Worm (Caenorhabditis elegans) whole organism, mixed stage, embryonic: ENCODE data around the gene marg-1.
A peak's percentile ranks its signal among the peaks of the same experiment; 100 is the strongest.

Source experiments
- M03D4.4 ChIP-seq: sonication (generic microtip); optimal IDR thresholded peaks from 2 replicates; lab custom pipeline; 2017; ENCODE audit warnings: mild to moderate bottlenecking, missing genetic modification characterization, missing compliant biosample characterization
- bed-3 ChIP-seq: fragments of 200-800 bp; sonication (Bioruptor generic); optimal IDR thresholded peaks from 3 replicates; lab custom pipeline; 2018; ENCODE audit warnings: mild to moderate bottlenecking, missing genetic modification characterization, moderate library complexity, missing compliant biosample characterization
- ceh-39 ChIP-seq: fragments of 150-350 bp; optimal IDR thresholded peaks from 2 replicates; lab custom pipeline; 2014; ENCODE audit warnings: missing biosample characterization, missing genetic modification characterization
- ceh-83 ChIP-seq: fragments of 200-800 bp; sonication (Bioruptor generic); optimal IDR thresholded peaks from 2 replicates; lab custom pipeline; 2018; ENCODE audit warnings: mild to moderate bottlenecking, missing genetic modification characterization, missing compliant biosample characterization
- cnd-1 ChIP-seq: fragments of 200-800 bp; sonication (Bioruptor generic); optimal IDR thresholded peaks from 2 replicates; lab custom pipeline; 2018; ENCODE audit warnings: mild to moderate bottlenecking, missing genetic modification characterization, missing compliant biosample characterization
- drap-1 ChIP-seq: fragments of 200-800 bp; sonication (Bioruptor generic); optimal IDR thresholded peaks from 3 replicates; lab custom pipeline; 2018; ENCODE audit warnings: mild to moderate bottlenecking, missing genetic modification characterization, missing compliant biosample characterization
- elt-1 ChIP-seq: sonication (generic microtip); optimal IDR thresholded peaks from 2 replicates; lab custom pipeline; 2017; ENCODE audit warnings: missing genetic modification characterization, mild to moderate bottlenecking, missing compliant biosample characterization, antibody characterized with exemption, moderate library complexity, borderline replicate concordance; ENCODE audit not compliant: insufficient read depth
- elt-3 ChIP-seq: fragments of 150-350 bp; optimal IDR thresholded peaks from 2 replicates; lab custom pipeline; 2014; ENCODE audit warnings: missing biosample characterization, missing genetic modification characterization
- ham-2 ChIP-seq: fragments of 200-800 bp; sonication (Bioruptor generic); optimal IDR thresholded peaks from 2 replicates; lab custom pipeline; 2018; ENCODE audit warnings: mild to moderate bottlenecking, missing genetic modification characterization, missing compliant biosample characterization
- hlh-1 ChIP-seq: fragments of 150-350 bp; optimal IDR thresholded peaks from 2 replicates; lab custom pipeline; 2014; ENCODE audit warnings: missing biosample characterization, missing genetic modification reagents, missing genetic modification characterization
- lin-13 ChIP-seq: fragments of 150-350 bp; optimal IDR thresholded peaks from 2 replicates; lab custom pipeline; 2014; ENCODE audit warnings: missing biosample characterization, missing genetic modification characterization
- lin-32 ChIP-seq: fragments of 200-800 bp; sonication (Bioruptor generic); optimal IDR thresholded peaks from 2 replicates; lab custom pipeline; 2018; ENCODE audit warnings: mild to moderate bottlenecking, missing genetic modification characterization, missing compliant biosample characterization
- mab-5 ChIP-seq: fragments of 150-350 bp; optimal IDR thresholded peaks from 2 replicates; lab custom pipeline; 2014; ENCODE audit warnings: missing biosample characterization, missing genetic modification characterization
- mep-1 ChIP-seq: fragments of 150-350 bp; optimal IDR thresholded peaks from 2 replicates; lab custom pipeline; 2017; ENCODE audit warnings: missing biosample characterization, missing genetic modification reagents, missing genetic modification characterization, inconsistent platforms
- mls-2 ChIP-seq: sonication (generic microtip); optimal IDR thresholded peaks from 2 replicates; lab custom pipeline; 2016; ENCODE audit warnings: mild to moderate bottlenecking, missing genetic modification characterization, moderate library complexity, missing compliant biosample characterization
- nhr-12 ChIP-seq: fragments of 150-350 bp; optimal IDR thresholded peaks from 2 replicates; lab custom pipeline; 2014; ENCODE audit warnings: missing biosample characterization, missing genetic modification characterization
- nhr-2 ChIP-seq: fragments of 150-350 bp; optimal IDR thresholded peaks from 2 replicates; lab custom pipeline; 2014; ENCODE audit warnings: missing biosample characterization, missing genetic modification characterization
- nhr-237 ChIP-seq: fragments of 150-350 bp; optimal IDR thresholded peaks from 2 replicates; lab custom pipeline; 2014; ENCODE audit warnings: missing biosample characterization, missing genetic modification characterization
- nhr-28 ChIP-seq: fragments of 150-350 bp; optimal IDR thresholded peaks from 2 replicates; lab custom pipeline; 2014; ENCODE audit warnings: missing biosample characterization, missing genetic modification characterization
- nhr-76 ChIP-seq: sonication (generic microtip); optimal IDR thresholded peaks from 2 replicates; lab custom pipeline; 2017; ENCODE audit warnings: missing biosample characterization, missing genetic modification characterization
- pha-4 ChIP-seq: fragments of 150-350 bp; optimal IDR thresholded peaks from 2 replicates; lab custom pipeline; 2018; ENCODE audit warnings: missing biosample characterization, missing genetic modification reagents, missing genetic modification characterization
- sem-2 ChIP-seq: fragments of 200-800 bp; sonication (Bioruptor generic); optimal IDR thresholded peaks from 2 replicates; lab custom pipeline; 2018; ENCODE audit warnings: mild to moderate bottlenecking, missing genetic modification characterization, missing compliant biosample characterization
- snpc-4 ChIP-seq: fragments of 150-350 bp; optimal IDR thresholded peaks from 2 replicates; lab custom pipeline; 2014; ENCODE audit warnings: missing biosample characterization, missing genetic modification characterization
- sptf-1 ChIP-seq: sonication (generic microtip); optimal IDR thresholded peaks from 2 replicates; lab custom pipeline; 2017; ENCODE audit warnings: mild to moderate bottlenecking, missing genetic modification characterization, moderate library complexity, missing compliant biosample characterization
- tbx-8 ChIP-seq: fragments of 200-800 bp; sonication (Bioruptor generic); optimal IDR thresholded peaks from 2 replicates; lab custom pipeline; 2018; ENCODE audit warnings: mild to moderate bottlenecking, missing genetic modification characterization, moderate library complexity, missing compliant biosample characterization
- unc-120 ChIP-seq: sonication (generic microtip); optimal IDR thresholded peaks from 2 replicates; lab custom pipeline; 2017; ENCODE audit warnings: missing genetic modification characterization, missing compliant biosample characterization; ENCODE audit not compliant: poor library complexity, severe bottlenecking
- unc-39 ChIP-seq: fragments of 150-350 bp; optimal IDR thresholded peaks from 2 replicates; lab custom pipeline; 2014; ENCODE audit warnings: missing biosample characterization, missing genetic modification characterization
- unc-62 ChIP-seq: fragments of 150-350 bp; optimal IDR thresholded peaks from 2 replicates; lab custom pipeline; 2014; ENCODE audit warnings: missing biosample characterization, missing genetic modification reagents, missing genetic modification characterization
- zip-8 ChIP-seq: fragments of 150-350 bp; optimal IDR thresholded peaks from 2 replicates; lab custom pipeline; 2014; ENCODE audit warnings: missing biosample characterization, missing genetic modification characterization
- ztf-11 ChIP-seq: fragments of 150-350 bp; optimal IDR thresholded peaks from 2 replicates; lab custom pipeline; 2014; ENCODE audit warnings: missing biosample characterization, missing genetic modification characterization

The marg-1 gene

ce11 chrX:3824907-3825689 lies 44.2 kb upstream of the marg-1 start:
- TF ChIP-seq nhr-2 (tag; lab: Kevin White, UChicago) = no peak
- no peak for TF ChIP-seq lin-32
- TF ChIP-seq nhr-76 (tag; lab: Kevin White, UChicago) = no peak
- TF ChIP-seq snpc-4 (tag; lab: Kevin White, UChicago) = no peak
- no peak for TF ChIP-seq bed-3 (GFP tag; lab: Kevin White, UChicago)
- no peak for TF ChIP-seq tbx-8 (GFP tag; lab: Kevin White, UChicago)
- no peak for TF ChIP-seq hlh-1 (tag; lab: Kevin White, UChicago)
- no peak for TF ChIP-seq unc-39 (tag; lab: Kevin White, UChicago)
- TF ChIP-seq elt-3 (tag; lab: Kevin White, UChicago) = no peak

ce11 chrX:3824443-3824842 lies 43.5 kb upstream of the marg-1 start:
- TF ChIP-seq nhr-237 = peak; percentile 56
- TF ChIP-seq mls-2 (tag; lab: Kevin White, UChicago) = peak; percentile 18
- TF ChIP-seq sptf-1 (tag; lab: Kevin White, UChicago) = peak; percentile 2
- no peak for TF ChIP-seq elt-1 (tag; lab: Kevin White, UChicago)

ce11 chrX:3823869-3824268 lies 42.9 kb upstream of the marg-1 start:
- TF ChIP-seq sem-2 (GFP tag; lab: Kevin White, UChicago) = no peak
- TF ChIP-seq nhr-12 (tag; lab: Kevin White, UChicago) = no peak
- TF ChIP-seq lin-13 (tag; lab: Kevin White, UChicago) = no peak
- peak; percentile 60 for TF ChIP-seq zip-8
- TF ChIP-seq, all 35 proteins: peak for 1

- TF ChIP-seq mep-1 (tag; lab: Kevin White, UChicago) = no peak
- no peak for TF ChIP-seq sem-2 (GFP tag; lab: Kevin White, UChicago)
- no peak for TF ChIP-seq nhr-76 (tag; lab: Kevin White, UChicago)
- no peak for TF ChIP-seq ztf-11 (tag; lab: Kevin White, UChicago)
- TF ChIP-seq unc-62 (GFP tag; lab: Kevin White, UChicago) = no peak
- no peak for TF ChIP-seq zip-8
- TF ChIP-seq elt-3 (tag; lab: Kevin White, UChicago) = no peak
- TF ChIP-seq unc-120 = no peak
- TF ChIP-seq nhr-28 (tag; lab: Kevin White, UChicago) = no peak
- TF ChIP-seq drap-1 (GFP tag; lab: Kevin White, UChicago) = no peak
- TF ChIP-seq snpc-4 (tag; lab: Kevin White, UChicago) = no peak
- no peak for TF ChIP-seq sptf-1 (tag; lab: Kevin White, UChicago)
- no peak for TF ChIP-seq mab-5 (tag; lab: Kevin White, UChicago)
- TF ChIP-seq tbx-8 (GFP tag; lab: Kevin White, UChicago) = no peak
- no peak for TF ChIP-seq ceh-39 (tag; lab: Kevin White, UChicago)
Observed at ce11 chrX:3822061-3822460, 41.1 kb upstream of the marg-1 start.

- TF ChIP-seq zip-8 = no peak
- no peak for TF ChIP-seq sptf-1 (tag; lab: Kevin White, UChicago)
- no peak for TF ChIP-seq nhr-2 (tag; lab: Kevin White, UChicago)
- TF ChIP-seq cnd-1 = no peak
- no peak for TF ChIP-seq mls-2 (tag; lab: Kevin White, UChicago)
- no peak for TF ChIP-seq unc-39 (tag; lab: Kevin White, UChicago)
- TF ChIP-seq lin-32 = no peak
- no peak for TF ChIP-seq bed-3 (GFP tag; lab: Kevin White, UChicago)
- TF ChIP-seq lin-13 (tag; lab: Kevin White, UChicago) = no peak
- no peak for TF ChIP-seq nhr-12 (tag; lab: Kevin White, UChicago)
- no peak for TF ChIP-seq elt-3 (tag; lab: Kevin White, UChicago)
- TF ChIP-seq M03D4.4 (tag; lab: Kevin White, UChicago) = no peak
- TF ChIP-seq pha-4 (tag; lab: Kevin White, UChicago) = no peak
Observed at ce11 chrX:3821609-3822008, 40.7 kb upstream of the marg-1 start.

- TF ChIP-seq ztf-11 (tag; lab: Kevin White, UChicago) (no peak), nhr-28 (tag; lab: Kevin White, UChicago) (no peak), ceh-83 (no peak), cnd-1 (no peak), unc-39 (tag; lab: Kevin White, UChicago) (no peak), sem-2 (GFP tag; lab: Kevin White, UChicago) (no peak), sptf-1 (tag; lab: Kevin White, UChicago) (no peak), mls-2 (tag; lab: Kevin White, UChicago) (no peak), ham-2 (GFP tag; lab: Kevin White, UChicago) (no peak), mab-5 (tag; lab: Kevin White, UChicago) (no peak), drap-1 (GFP tag; lab: Kevin White, UChicago) (no peak), mep-1 (tag; lab: Kevin White, UChicago) (no peak), unc-120 (no peak), elt-3 (tag; lab: Kevin White, UChicago) (no peak), elt-1 (tag; lab: Kevin White, UChicago) (no peak), pha-4 (tag; lab: Kevin White, UChicago) (no peak), nhr-76 (tag; lab: Kevin White, UChicago) (no peak), lin-32 (no peak)
- TF ChIP-seq, all 35 proteins: peak for 0
Observed at ce11 chrX:3820666-3821065, 39.7 kb upstream of the marg-1 start.
